Fruit fly (Drosophila melanogaster) whole organism, prepupa: ENCODE measurements around the gene CG7810.

Source experiments
- Blimp-1 ChIP-seq: fragments of 200-800 bp; sonication (Bioruptor generic); optimal IDR thresholded peaks from 3 replicates; lab custom pipeline; 2017; ENCODE audit warnings: missing biosample characterization, missing genetic modification characterization, mild to moderate bottlenecking, moderate library complexity, missing genetic modification reagents
- CG10631 ChIP-seq: fragments of 200-800 bp; sonication (Bioruptor generic); optimal IDR thresholded peaks from 2 replicates; lab custom pipeline; 2016; ENCODE audit warnings: missing biosample characterization, missing genetic modification characterization
- CG10669 ChIP-seq: fragments of 200-800 bp; sonication (Bioruptor generic); optimal IDR thresholded peaks from 3 replicates; lab custom pipeline; 2018; ENCODE audit warnings: missing biosample characterization, mild to moderate bottlenecking, missing genetic modification characterization, moderate library complexity
- CG11762 ChIP-seq: fragments of 200-800 bp; sonication (Bioruptor generic); optimal IDR thresholded peaks from 3 replicates; lab custom pipeline; 2016; ENCODE audit warnings: missing biosample characterization, missing genetic modification characterization; ENCODE audit not compliant: insufficient read depth
- CG11902 ChIP-seq: fragments of 200-800 bp; sonication (Bioruptor generic); optimal IDR thresholded peaks from 3 replicates; lab custom pipeline; 2016; ENCODE audit warnings: missing biosample characterization, missing genetic modification characterization
- CG1621 ChIP-seq: fragments of 200-800 bp; sonication (Bioruptor generic); optimal IDR thresholded peaks from 3 replicates; lab custom pipeline; 2018; ENCODE audit warnings: missing biosample characterization, mild to moderate bottlenecking, missing genetic modification characterization
- CG16779 ChIP-seq: fragments of 200-800 bp; sonication (Bioruptor generic); optimal IDR thresholded peaks from 3 replicates; lab custom pipeline; 2017; ENCODE audit warnings: missing biosample characterization, mild to moderate bottlenecking, missing genetic modification characterization
- CG3032 ChIP-seq: fragments of 200-800 bp; optimal IDR thresholded peaks from 2 replicates; lab custom pipeline; 2019; ENCODE audit warnings: missing biosample characterization, mild to moderate bottlenecking, missing genetic modification characterization, moderate library complexity
- CG31627 ChIP-seq: fragments of 200-800 bp; sonication (Bioruptor generic); optimal IDR thresholded peaks from 3 replicates; lab custom pipeline; 2016; ENCODE audit warnings: missing biosample characterization, missing genetic modification characterization
- CG32006 ChIP-seq: fragments of 200-800 bp; sonication (Bioruptor generic); optimal IDR thresholded peaks from 3 replicates; lab custom pipeline; 2017; ENCODE audit warnings: missing biosample characterization, mild to moderate bottlenecking, missing genetic modification characterization
- CG3919 ChIP-seq: fragments of 200-800 bp; sonication (Bioruptor generic); optimal IDR thresholded peaks from 3 replicates; lab custom pipeline; 2016; ENCODE audit warnings: missing biosample characterization, missing genetic modification characterization
- CG4318 ChIP-seq: fragments of 200-800 bp; sonication (Bioruptor generic); optimal IDR thresholded peaks from 3 replicates; lab custom pipeline; 2017; ENCODE audit warnings: missing biosample characterization, mild to moderate bottlenecking, missing genetic modification characterization
- CG6163 ChIP-seq: fragments of 200-800 bp; sonication (Bioruptor generic); IDR thresholded peaks from 3 replicates; pipeline ENCODE4 v1.3.6; 2022; ENCODE audit warnings: missing biosample characterization, missing genetic modification characterization
- CG6276 ChIP-seq: fragments of 200-800 bp; sonication (Bioruptor generic); optimal IDR thresholded peaks from 2 replicates; lab custom pipeline; 2017; ENCODE audit warnings: missing biosample characterization, mild to moderate bottlenecking, missing genetic modification characterization
- CG6792 ChIP-seq: fragments of 200-800 bp; sonication (Bioruptor generic); optimal IDR thresholded peaks from 3 replicates; lab custom pipeline; 2016; ENCODE audit warnings: missing biosample characterization, missing genetic modification characterization
- CG6808 ChIP-seq: fragments of 200-800 bp; sonication (Bioruptor generic); optimal IDR thresholded peaks from 3 replicates; lab custom pipeline; 2017; ENCODE audit warnings: missing biosample characterization, missing genetic modification characterization, mild to moderate bottlenecking, moderate library complexity, missing genetic modification reagents
- CG6854 ChIP-seq: fragments of 200-800 bp; sonication (Bioruptor generic); optimal IDR thresholded peaks from 2 replicates; lab custom pipeline; 2017; ENCODE audit warnings: missing biosample characterization, mild to moderate bottlenecking, missing genetic modification characterization
- CG7368 ChIP-seq: fragments of 200-800 bp; sonication (Bioruptor generic); optimal IDR thresholded peaks from 3 replicates; lab custom pipeline; 2016; ENCODE audit warnings: missing biosample characterization, missing genetic modification characterization
- CG8119 ChIP-seq: fragments of 200-800 bp; sonication (Bioruptor generic); IDR thresholded peaks from 3 replicates; pipeline ENCODE4 v1.3.6; 2022; ENCODE audit warnings: missing biosample characterization, missing genetic modification characterization
- CG8632 ChIP-seq: fragments of 200-800 bp; sonication (Bioruptor generic); optimal IDR thresholded peaks from 3 replicates; lab custom pipeline; 2016; ENCODE audit warnings: missing biosample characterization, missing genetic modification characterization
- CG9139 ChIP-seq: fragments of 200-800 bp; sonication (Bioruptor generic); optimal IDR thresholded peaks from 3 replicates; lab custom pipeline; 2017; ENCODE audit warnings: missing biosample characterization, mild to moderate bottlenecking, missing genetic modification characterization
- Eip75B ChIP-seq: fragments of 200-800 bp; sonication (Bioruptor generic); optimal IDR thresholded peaks from 3 replicates; lab custom pipeline; 2016; ENCODE audit warnings: missing biosample characterization, missing genetic modification characterization
- Eip78C ChIP-seq: fragments of 200-800 bp; sonication (Bioruptor generic); peaks from one replicate; lab custom pipeline; 2016; ENCODE audit warnings: missing biosample characterization, missing genetic modification characterization
- Ets21C ChIP-seq: fragments of 200-800 bp; sonication (Bioruptor generic); optimal IDR thresholded peaks from 3 replicates; lab custom pipeline; 2016; ENCODE audit warnings: missing biosample characterization, missing genetic modification characterization
- Ets96B ChIP-seq: fragments of 200-800 bp; optimal IDR thresholded peaks from 2 replicates; lab custom pipeline; 2019; ENCODE audit warnings: missing biosample characterization, mild to moderate bottlenecking, missing genetic modification characterization, moderate library complexity
- Hr4 ChIP-seq: fragments of 200-800 bp; sonication (Bioruptor generic); optimal IDR thresholded peaks from 3 replicates; lab custom pipeline; 2016; ENCODE audit warnings: missing biosample characterization, missing genetic modification characterization
- Lpt ChIP-seq: fragments of 200-800 bp; sonication (Bioruptor generic); optimal IDR thresholded peaks from 3 replicates; lab custom pipeline; 2016; ENCODE audit warnings: missing biosample characterization, missing genetic modification characterization
- Met ChIP-seq: fragments of 200-800 bp; sonication (Bioruptor generic); optimal IDR thresholded peaks from 3 replicates; lab custom pipeline; 2016; ENCODE audit warnings: missing biosample characterization, missing genetic modification characterization
- OdsH ChIP-seq: fragments of 200-800 bp; sonication (Bioruptor generic); optimal IDR thresholded peaks from 3 replicates; lab custom pipeline; 2016; ENCODE audit warnings: missing biosample characterization, missing genetic modification characterization
- Smox ChIP-seq: fragments of 200-800 bp; sonication (Bioruptor generic); optimal IDR thresholded peaks from 3 replicates; lab custom pipeline; 2016; ENCODE audit warnings: missing biosample characterization, missing genetic modification characterization
- Sox102F ChIP-seq: fragments of 200-800 bp; sonication (Bioruptor generic); optimal IDR thresholded peaks from 2 replicates; lab custom pipeline; 2016; ENCODE audit warnings: missing biosample characterization, mild to moderate bottlenecking, missing genetic modification characterization
- Sox14 ChIP-seq: fragments of 200-800 bp; sonication (Bioruptor generic); optimal IDR thresholded peaks from 3 replicates; lab custom pipeline; 2016; ENCODE audit warnings: missing biosample characterization, missing genetic modification characterization
- achi ChIP-seq: fragments of 200-800 bp; sonication (Bioruptor generic); optimal IDR thresholded peaks from 3 replicates; lab custom pipeline; 2016; ENCODE audit warnings: missing biosample characterization, missing genetic modification characterization
- cyc ChIP-seq: fragments of 200-800 bp; sonication (Bioruptor generic); optimal IDR thresholded peaks from 3 replicates; lab custom pipeline; 2016; ENCODE audit warnings: missing biosample characterization, missing genetic modification characterization
- dsx ChIP-seq: fragments of 200-800 bp; optimal IDR thresholded peaks from 3 replicates; lab custom pipeline; 2019; ENCODE audit warnings: missing biosample characterization, mild to moderate bottlenecking, missing genetic modification characterization, moderate library complexity; ENCODE audit not compliant: poor library complexity, severe bottlenecking
- eg ChIP-seq: fragments of 200-800 bp; sonication (Bioruptor generic); IDR thresholded peaks from 3 replicates; pipeline ENCODE4 v1.3.6; 2022; ENCODE audit warnings: missing biosample characterization, missing genetic modification characterization
- esn ChIP-seq: fragments of 200-800 bp; sonication (Bioruptor generic); optimal IDR thresholded peaks from 2 replicates; lab custom pipeline; 2016; ENCODE audit warnings: missing biosample characterization, mild to moderate bottlenecking, missing genetic modification characterization, moderate library complexity
- fd85E ChIP-seq: fragments of 200-800 bp; sonication (Bioruptor generic); optimal IDR thresholded peaks from 3 replicates; lab custom pipeline; 2016; ENCODE audit warnings: missing biosample characterization, missing genetic modification characterization
- fkh ChIP-seq: fragments of 200-800 bp; sonication (Bioruptor generic); optimal IDR thresholded peaks from 3 replicates; lab custom pipeline; 2017; ENCODE audit warnings: missing biosample characterization, mild to moderate bottlenecking, missing genetic modification characterization, moderate library complexity
- lz ChIP-seq: fragments of 200-800 bp; sonication (Bioruptor generic); optimal IDR thresholded peaks from 3 replicates; lab custom pipeline; 2016; ENCODE audit warnings: missing biosample characterization, missing genetic modification characterization
- net ChIP-seq: fragments of 200-800 bp; sonication (Bioruptor generic); optimal IDR thresholded peaks from 3 replicates; lab custom pipeline; 2016; ENCODE audit warnings: missing biosample characterization, missing genetic modification characterization
- pdm3 ChIP-seq: fragments of 200-800 bp; sonication (Bioruptor generic); optimal IDR thresholded peaks from 3 replicates; lab custom pipeline; 2016; ENCODE audit warnings: missing biosample characterization, missing genetic modification characterization
- salr ChIP-seq, 2 experiments: fragments of 200-800 bp; sonication (Bioruptor generic); optimal IDR thresholded peaks; 3 replicates each; lab custom pipeline; 2016 to 2018; ENCODE audit warnings: missing biosample characterization in 2 of 2, missing genetic modification characterization in 2 of 2, mild to moderate bottlenecking in 1 of 2
- spab ChIP-seq: fragments of 200-800 bp; sonication (Bioruptor generic); optimal IDR thresholded peaks from 2 replicates; lab custom pipeline; 2017; ENCODE audit warnings: missing biosample characterization, mild to moderate bottlenecking, missing genetic modification characterization, missing genetic modification reagents
- ss ChIP-seq, 2 experiments: fragments of 200-800 bp; sonication (Bioruptor generic); optimal IDR thresholded peaks; 2 replicates in 1 of 2; 3 replicates in 1 of 2; lab custom pipeline; 2017 to 2018; ENCODE audit warnings: mild to moderate bottlenecking in 2 of 2, missing biosample characterization in 2 of 2, missing genetic modification characterization in 2 of 2, moderate library complexity in 1 of 2
- svp ChIP-seq: fragments of 200-800 bp; sonication (Bioruptor generic); peaks from one replicate; lab custom pipeline; 2016; ENCODE audit warnings: missing biosample characterization, missing genetic modification characterization
- topi ChIP-seq: fragments of 200-800 bp; sonication (Bioruptor generic); optimal IDR thresholded peaks from 3 replicates; lab custom pipeline; 2016; ENCODE audit warnings: missing biosample characterization, missing genetic modification characterization
- vri ChIP-seq: fragments of 200-800 bp; sonication (Bioruptor generic); optimal IDR thresholded peaks from 3 replicates; lab custom pipeline; 2016; ENCODE audit warnings: missing biosample characterization, mild to moderate bottlenecking, missing genetic modification characterization

Gene CG7810

dm6 chr2L:8266670-8267435 is 44.1 kb downstream of the CG7810 start:
- peak; percentile 14 for TF ChIP-seq dsx
- TF ChIP-seq CG3032 (tag; lab: Kevin White, UChicago): no peak
- TF ChIP-seq CG6163 (GFP tag; lab: Robert Waterston, UW): peak; percentile 39; the same call in 2 of the 3 replicates
- no peak for TF ChIP-seq CG16779 (tag; lab: Kevin White, UChicago)
- TF ChIP-seq Sox102F (GFP tag; lab: Kevin White, UChicago): no peak
- TF ChIP-seq ss (GFP tag; optimal IDR thresholded peaks at IDR 0.05; lab: Kevin White, UChicago): no peak
- TF ChIP-seq Ets96B (tag; lab: Kevin White, UChicago): no peak
- TF ChIP-seq Ets21C: no peak
- no peak for TF ChIP-seq net
- TF ChIP-seq CG6276: no peak
- TF ChIP-seq CG8119 (GFP tag; lab: Robert Waterston, UW): no peak

DNA sequence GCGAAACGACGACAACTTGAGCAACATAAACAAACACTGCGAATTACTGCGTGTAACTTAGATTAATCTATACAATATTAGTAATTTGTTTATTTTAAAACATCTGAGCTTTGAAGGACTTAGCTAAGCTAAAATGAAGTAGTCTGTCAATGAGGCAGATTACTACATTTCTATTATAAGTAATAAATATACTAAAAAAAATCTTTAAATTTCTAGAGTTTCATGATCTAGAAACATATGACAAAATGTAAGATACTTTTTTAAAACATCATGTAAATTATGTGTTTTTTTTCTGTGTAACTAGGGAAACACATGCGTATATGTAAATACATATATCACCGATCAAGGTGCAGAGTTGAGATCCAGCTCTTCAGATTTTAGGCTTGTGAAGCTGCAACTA is 44.9 kb downstream of the CG7810 start:
- TF ChIP-seq CG8632 (GFP tag; lab: Kevin White, UChicago): peak; percentile 67
- TF ChIP-seq CG1621 (tag; lab: Kevin White, UChicago): no peak
- TF ChIP-seq CG7368 (GFP tag; lab: Kevin White, UChicago): peak; percentile 53
- TF ChIP-seq net: peak; percentile 83
- TF ChIP-seq Met (GFP tag; lab: Kevin White, UChicago): peak; percentile 28
- TF ChIP-seq CG32006: peak; percentile 83
- peak; percentile 84 for TF ChIP-seq eg
- peak; percentile 22 for TF ChIP-seq Lpt (GFP tag; lab: Kevin White, UChicago)
- no peak for TF ChIP-seq CG31627 (GFP tag; lab: Kevin White, UChicago)
- peak; percentile 5 for TF ChIP-seq cyc
- TF ChIP-seq Hr4: peak; percentile 54
- TF ChIP-seq CG10669 (GFP tag; lab: Kevin White, UChicago): peak; percentile 77
- TF ChIP-seq Sox14 (GFP tag; lab: Kevin White, UChicago): peak; percentile 23
- peak; percentile 79 for TF ChIP-seq CG3919 (GFP tag; lab: Kevin White, UChicago)
- TF ChIP-seq salr (GFP tag; optimal IDR thresholded peaks at IDR 0.05; lab: Kevin White, UChicago): peak in 1 of 2 experiments; percentile 67
- peak; percentile 81 for TF ChIP-seq CG10631 (GFP tag; lab: Kevin White, UChicago)
- TF ChIP-seq OdsH (GFP tag; lab: Kevin White, UChicago): peak; percentile 83
- TF ChIP-seq spab: peak; percentile 74
- peak; percentile 60 for TF ChIP-seq esn (GFP tag; lab: Kevin White, UChicago)
- peak; percentile 57 for TF ChIP-seq Ets96B (tag; lab: Kevin White, UChicago)
- TF ChIP-seq fd85E (GFP tag; lab: Kevin White, UChicago): no peak
- TF ChIP-seq lz (GFP tag; lab: Kevin White, UChicago): peak; percentile 37
- peak; percentile 72; the same call in 2 of the 3 replicates for TF ChIP-seq CG6163 (GFP tag; lab: Robert Waterston, UW)
- TF ChIP-seq Eip78C (GFP tag; lab: Kevin White, UChicago): peak; percentile 93
- peak; percentile 49 for TF ChIP-seq topi (GFP tag; lab: Kevin White, UChicago)
- TF ChIP-seq achi (GFP tag; lab: Kevin White, UChicago): peak; percentile 80
- peak; percentile 76 for TF ChIP-seq CG11762
- peak; percentile 83 for TF ChIP-seq CG6808 (GFP tag; lab: Kevin White, UChicago)
- peak; percentile 70 for TF ChIP-seq svp (GFP tag; lab: Kevin White, UChicago)
- TF ChIP-seq CG11902: peak; percentile 40
- TF ChIP-seq Blimp-1 (GFP tag; lab: Kevin White, UChicago): peak; percentile 12
- peak; percentile 54 for TF ChIP-seq pdm3
- peak; percentile 66 for TF ChIP-seq CG6792 (GFP tag; lab: Kevin White, UChicago)
- TF ChIP-seq CG9139: peak; percentile 81
- TF ChIP-seq fkh (GFP tag; lab: Kevin White, UChicago): no peak
- TF ChIP-seq CG4318 (GFP tag; lab: Kevin White, UChicago): peak; percentile 61
- TF ChIP-seq CG6276: peak; percentile 84
- no peak for TF ChIP-seq Sox102F (GFP tag; lab: Kevin White, UChicago)
- TF ChIP-seq Smox (GFP tag; lab: Kevin White, UChicago): peak; percentile 36
- TF ChIP-seq Eip75B: no peak
- TF ChIP-seq vri (GFP tag; lab: Kevin White, UChicago): no peak
- TF ChIP-seq CG6854 (GFP tag; lab: Kevin White, UChicago): no peak
- peak; percentile 85 for TF ChIP-seq CG3032 (tag; lab: Kevin White, UChicago)
